Fruit fly (Drosophila melanogaster) S2 (cell line): Measurements from ENCODE around the gene CG5758.

Source experiments
- CG8478 ChIP-seq: fragments of >200 bp; optimal IDR thresholded peaks from 2 replicates; lab custom pipeline; 2018
- CTCF ChIP-seq, 2 experiments: fragments of >200 bp; optimal IDR thresholded peaks; 2 replicates each; lab custom pipeline; 2018

DNA sequence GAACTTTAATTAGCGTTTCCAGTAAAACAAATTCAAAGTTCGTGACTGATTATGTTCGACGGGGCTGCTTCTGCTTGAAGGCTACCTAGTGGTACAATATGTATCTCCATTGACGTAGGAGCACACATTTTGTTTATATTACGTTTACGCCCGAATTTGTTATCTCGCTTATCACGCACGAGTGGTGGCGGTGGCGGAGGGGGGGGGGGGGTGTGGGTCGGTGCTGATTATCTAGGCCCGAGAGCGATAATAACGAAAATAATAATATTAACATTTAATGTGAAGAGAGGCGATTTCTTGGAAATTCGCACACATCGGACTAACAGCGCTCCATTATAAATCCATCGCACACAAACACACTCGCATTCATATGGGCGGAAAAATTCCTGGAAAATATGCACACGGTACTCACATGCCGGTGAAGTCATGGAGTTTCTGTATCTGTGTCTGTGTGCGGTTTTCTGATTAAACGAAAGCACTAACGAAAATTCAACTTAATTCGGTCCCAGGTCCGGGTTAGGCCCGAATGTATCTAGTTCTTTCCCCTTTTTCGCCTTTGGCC is 27.8 kb downstream of the CG5758 start:
- TF ChIP-seq CG8478 (lab: Kevin White, UChicago) (no peak), CTCF (optimal IDR thresholded peaks at IDR 0.05; lab: Kevin White, UChicago) (no peak)
